Worm (Caenorhabditis elegans) whole organism, L1 larva: Measurements from ENCODE around the gene K03H9.3.

ENCODE experiments used
- C04F5.9 ChIP-seq: sonication (generic microtip); optimal IDR thresholded peaks from 2 replicates; lab custom pipeline; 2016; ENCODE audit warnings: missing genetic modification characterization, missing compliant biosample characterization
- Y116A8C.19 ChIP-seq: sonication (generic microtip); optimal IDR thresholded peaks from 2 replicates; lab custom pipeline; 2016; ENCODE audit warnings: missing compliant biosample characterization, missing genetic modification characterization, borderline replicate concordance
- aha-1 ChIP-seq: fragments of 150-350 bp; optimal IDR thresholded peaks from 2 replicates; lab custom pipeline; 2014; ENCODE audit warnings: missing biosample characterization, missing genetic modification characterization
- alr-1 ChIP-seq: fragments of 200-800 bp; sonication (Bioruptor generic); optimal IDR thresholded peaks from 2 replicates; lab custom pipeline; 2018; ENCODE audit warnings: borderline replicate concordance, mild to moderate bottlenecking, missing genetic modification characterization, missing compliant biosample characterization
- ama-1 ChIP-seq: fragments of 150-350 bp; optimal IDR thresholded peaks from 2 replicates; lab custom pipeline; 2014
- blmp-1 ChIP-seq: fragments of 150-350 bp; optimal IDR thresholded peaks from 2 replicates; lab custom pipeline; 2014; ENCODE audit warnings: missing biosample characterization, missing genetic modification characterization
- ceh-82 ChIP-seq, 3 experiments: fragments of 150-350 bp in 1 of 3; sonication (generic microtip) in 2 of 3; optimal IDR thresholded peaks; 2 replicates each; lab custom pipeline; 2014 to 2017; ENCODE audit warnings: missing biosample characterization in 3 of 3, missing genetic modification characterization in 3 of 3
- ceh-88 ChIP-seq: fragments of 200-800 bp; sonication (Bioruptor generic); IDR thresholded peaks from 2 replicates; pipeline ENCODE4 v1.3.6; 2022; ENCODE audit warnings: missing genetic modification characterization, missing compliant biosample characterization
- ces-1 ChIP-seq: fragments of 150-350 bp; optimal IDR thresholded peaks from 2 replicates; lab custom pipeline; 2014; ENCODE audit warnings: missing biosample characterization, missing genetic modification reagents, missing genetic modification characterization
- dsc-1 ChIP-seq: sonication (generic microtip); optimal IDR thresholded peaks from 2 replicates; lab custom pipeline; 2016; ENCODE audit warnings: mild to moderate bottlenecking, missing genetic modification characterization, missing compliant biosample characterization
- egl-13 ChIP-seq: sonication (generic microtip); optimal IDR thresholded peaks from 2 replicates; lab custom pipeline; 2016; ENCODE audit warnings: missing genotype, missing genetic modification reagents, missing genetic modification characterization, missing compliant biosample characterization
- fkh-10 ChIP-seq: sonication (generic microtip); optimal IDR thresholded peaks from 2 replicates; lab custom pipeline; 2017; ENCODE audit warnings: missing biosample characterization, missing genetic modification reagents, missing genetic modification characterization
- fkh-8 ChIP-seq: sonication (generic microtip); optimal IDR thresholded peaks from 2 replicates; lab custom pipeline; 2016; ENCODE audit warnings: mild to moderate bottlenecking, missing genetic modification characterization, missing compliant biosample characterization
- fos-1 ChIP-seq: fragments of 150-350 bp; optimal IDR thresholded peaks from 2 replicates; lab custom pipeline; 2014; ENCODE audit warnings: missing biosample characterization, missing genetic modification characterization
- grh-1 ChIP-seq: fragments of 200-800 bp; sonication (Bioruptor generic); IDR thresholded peaks from 2 replicates; pipeline ENCODE4 v1.3.6; 2022; ENCODE audit warnings: missing genetic modification reagents, missing genetic modification characterization, missing compliant biosample characterization
- hlh-4 ChIP-seq: sonication (generic microtip); optimal IDR thresholded peaks from 2 replicates; lab custom pipeline; 2016; ENCODE audit warnings: mild to moderate bottlenecking, missing genetic modification characterization, missing compliant biosample characterization
- hpl-2 ChIP-seq: fragments of 150-350 bp; optimal IDR thresholded peaks from 2 replicates; lab custom pipeline; 2014; ENCODE audit warnings: missing biosample characterization, missing genetic modification reagents, missing genetic modification characterization
- lin-14 ChIP-seq: fragments of 200-800 bp; sonication (Bioruptor generic); optimal IDR thresholded peaks from 2 replicates; lab custom pipeline; 2018; ENCODE audit warnings: mild to moderate bottlenecking, missing genetic modification characterization, moderate library complexity, missing compliant biosample characterization
- lin-35 ChIP-seq, 2 experiments: fragments of 150-350 bp; optimal IDR thresholded peaks; 2 replicates each; lab custom pipeline; 2014; ENCODE audit warnings: missing biosample characterization in 2 of 2, missing genetic modification characterization in 2 of 2, missing genetic modification reagents in 2 of 2
- lin-39 ChIP-seq: fragments of 150-350 bp; optimal IDR thresholded peaks from 2 replicates; lab custom pipeline; 2014; ENCODE audit warnings: missing biosample characterization, missing genetic modification reagents, missing genetic modification characterization
- lir-3 ChIP-seq: sonication (generic microtip); optimal IDR thresholded peaks from 2 replicates; lab custom pipeline; 2016; ENCODE audit warnings: mild to moderate bottlenecking, missing genetic modification characterization, moderate library complexity, missing compliant biosample characterization; ENCODE audit not compliant: poor library complexity
- lsy-2 ChIP-seq, 2 experiments: fragments of 150-350 bp; optimal IDR thresholded peaks; 2 replicates each; lab custom pipeline; 2014; ENCODE audit warnings: missing biosample characterization in 2 of 2, missing genetic modification characterization in 2 of 2
- nhr-11 ChIP-seq: fragments of 150-350 bp; optimal IDR thresholded peaks from 2 replicates; lab custom pipeline; 2014; ENCODE audit warnings: missing biosample characterization, missing genetic modification characterization
- nhr-20 ChIP-seq: sonication (generic microtip); optimal IDR thresholded peaks from 2 replicates; lab custom pipeline; 2016; ENCODE audit warnings: mild to moderate bottlenecking, missing genetic modification characterization, missing compliant biosample characterization
- nhr-237 ChIP-seq: fragments of 150-350 bp; optimal IDR thresholded peaks from 2 replicates; lab custom pipeline; 2014; ENCODE audit warnings: missing biosample characterization, missing genetic modification characterization
- nhr-47 ChIP-seq: sonication (generic microtip); optimal IDR thresholded peaks from 2 replicates; lab custom pipeline; 2016; ENCODE audit warnings: mild to moderate bottlenecking, missing genetic modification characterization, moderate library complexity, missing compliant biosample characterization
- nhr-71 ChIP-seq: sonication (generic microtip); optimal IDR thresholded peaks from 2 replicates; lab custom pipeline; 2016; ENCODE audit warnings: mild to moderate bottlenecking, missing genetic modification characterization, moderate library complexity, missing compliant biosample characterization
- nhr-76 ChIP-seq: sonication (generic microtip); optimal IDR thresholded peaks from 2 replicates; lab custom pipeline; 2017; ENCODE audit warnings: missing biosample characterization, missing genetic modification characterization
- nhr-84 ChIP-seq: sonication (generic microtip); optimal IDR thresholded peaks from 2 replicates; lab custom pipeline; 2017; ENCODE audit warnings: missing biosample characterization, missing genetic modification characterization
- nhr-85 ChIP-seq: sonication (generic microtip); peaks from one replicate; lab custom pipeline; 2016; ENCODE audit warnings: missing genetic modification characterization, inconsistent platforms, missing compliant biosample characterization
- pqm-1 ChIP-seq: sonication (generic microtip); optimal IDR thresholded peaks from 3 replicates; lab custom pipeline; 2017; ENCODE audit warnings: missing biosample characterization, missing genetic modification characterization
- snpc-4 ChIP-seq: fragments of 150-350 bp; optimal IDR thresholded peaks from 2 replicates; lab custom pipeline; 2014; ENCODE audit warnings: missing biosample characterization, missing genetic modification characterization
- snu-23 ChIP-seq: sonication (generic microtip); optimal IDR thresholded peaks from 2 replicates; lab custom pipeline; 2016; ENCODE audit warnings: missing genetic modification characterization, missing compliant biosample characterization
- tbx-2 ChIP-seq: sonication (generic microtip); optimal IDR thresholded peaks from 2 replicates; lab custom pipeline; 2016; ENCODE audit warnings: missing genetic modification characterization, missing compliant biosample characterization
- tlp-1 ChIP-seq: fragments of 150-350 bp; optimal IDR thresholded peaks from 2 replicates; lab custom pipeline; 2014; ENCODE audit warnings: missing biosample characterization, missing genetic modification characterization
- unc-130 ChIP-seq: fragments of 150-350 bp; optimal IDR thresholded peaks from 2 replicates; lab custom pipeline; 2017; ENCODE audit warnings: missing biosample characterization, missing genetic modification characterization, inconsistent platforms
- unc-30 ChIP-seq: sonication (generic microtip); optimal IDR thresholded peaks from 2 replicates; lab custom pipeline; 2017; ENCODE audit warnings: missing biosample characterization, missing genetic modification characterization
- unc-62 ChIP-seq: fragments of 150-350 bp; optimal IDR thresholded peaks from 2 replicates; lab custom pipeline; 2014; ENCODE audit warnings: missing biosample characterization, missing genetic modification reagents, missing genetic modification characterization
- xbp-1 ChIP-seq: sonication (generic microtip); optimal IDR thresholded peaks from 2 replicates; lab custom pipeline; 2016; ENCODE audit warnings: missing genetic modification characterization, missing compliant biosample characterization
- zip-4 ChIP-seq: fragments of 200-800 bp; sonication (Bioruptor generic); optimal IDR thresholded peaks from 2 replicates; lab custom pipeline; 2018; ENCODE audit warnings: mild to moderate bottlenecking, missing genetic modification characterization, moderate library complexity, missing compliant biosample characterization
- ztf-11 ChIP-seq, 2 experiments: sonication (generic microtip); optimal IDR thresholded peaks; 2 replicates each; lab custom pipeline; 2016 to 2017; ENCODE audit warnings: missing genetic modification characterization in 2 of 2, missing biosample characterization in 1 of 2, missing compliant biosample characterization in 1 of 2

Gene K03H9.3

ce11 chrII:6417999-6418398 is 4.9 kb upstream of the K03H9.3 start:
- no peak for TF ChIP-seq hpl-2 (GFP tag; lab: Kevin White, UChicago)
- no peak for TF ChIP-seq nhr-20
- no peak for TF ChIP-seq tlp-1 (tag; lab: Kevin White, UChicago)
- TF ChIP-seq lir-3 (tag; lab: Kevin White, UChicago), result no peak
- TF ChIP-seq ama-1, result no peak
- TF ChIP-seq nhr-85 (tag; lab: Kevin White, UChicago), result no peak
- TF ChIP-seq snpc-4, result no peak
- no peak for TF ChIP-seq C04F5.9 (tag; lab: Kevin White, UChicago)
- no peak for TF ChIP-seq grh-1 (GFP tag; lab: Robert Waterston, UW)
- no peak for TF ChIP-seq unc-30 (tag; lab: Kevin White, UChicago)
- TF ChIP-seq dsc-1, result no peak

ce11 chrII:6419163-6419562 is 3.7 kb upstream of the K03H9.3 start:
- TF ChIP-seq ces-1 (GFP tag; lab: Kevin White, UChicago) (no peak), tbx-2 (tag; lab: Kevin White, UChicago) (no peak), nhr-47 (tag; lab: Kevin White, UChicago) (no peak), aha-1 (tag; lab: Kevin White, UChicago) (no peak)

DNA sequence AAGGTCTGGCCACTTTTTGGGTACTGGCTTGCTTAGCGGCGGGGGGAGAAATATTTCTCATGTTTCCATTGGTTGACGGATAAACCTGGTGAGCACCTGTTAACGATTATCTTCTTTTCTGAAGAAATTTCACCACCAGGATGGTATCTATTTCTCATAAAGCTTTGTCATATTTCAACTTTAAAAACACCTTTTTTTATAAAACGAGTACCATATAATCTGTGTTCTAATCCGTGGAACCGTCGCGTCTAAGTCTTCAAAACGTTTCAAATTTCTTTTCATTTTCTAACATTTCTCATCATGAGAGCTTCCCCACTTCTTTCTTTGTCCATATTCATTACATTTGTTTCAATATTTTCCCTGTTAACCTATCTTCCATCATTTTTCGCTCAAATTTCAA is 3.1 kb downstream of the K03H9.3 start, which contains the start of gene col-75:
col-75 (plus strand) TSS at position 301 of the 400 bp plus-strand sequence.
- TF ChIP-seq ces-1 (GFP tag; lab: Kevin White, UChicago), result no peak

ce11 chrII:6436845-6437244 is 13.9 kb downstream of the K03H9.3 start:
- TF ChIP-seq nhr-237 (no peak), ztf-11 (tag; optimal IDR thresholded peaks at IDR 0.05; lab: Kevin White, UChicago) (peak in 1 of 2 experiments; percentile 0)

ce11 chrII:6441128-6441527 is 18.2 kb downstream of the K03H9.3 start, which contains the start of gene cutl-16:
TSS of gene cutl-16 (plus strand) at chrII:6441428.
- TF ChIP-seq nhr-71 (tag; lab: Kevin White, UChicago) (no peak), hlh-4 (tag; lab: Kevin White, UChicago) (no peak), blmp-1 (tag; lab: Kevin White, UChicago) (no peak), xbp-1 (tag; lab: Kevin White, UChicago) (no peak), snu-23 (no peak), lin-35 (GFP tag; optimal IDR thresholded peaks at IDR 0.05; lab: Kevin White, UChicago) (no peak), zip-4 (GFP tag; lab: Kevin White, UChicago) (no peak), egl-13 (tag; lab: Kevin White, UChicago) (no peak), lsy-2 (tag; optimal IDR thresholded peaks at IDR 0.05; lab: Kevin White, UChicago) (no peak), lir-3 (tag; lab: Kevin White, UChicago) (no peak), ceh-82 (tag; optimal IDR thresholded peaks at IDR 0.05; lab: Kevin White, UChicago) (no peak), lin-14 (GFP tag; lab: Kevin White, UChicago) (no peak), nhr-11 (no peak)
- TF ChIP-seq, all 84 proteins: peak for 0

ce11 chrII:6443710-6444109 is 20.8 kb downstream of the K03H9.3 start, which contains the start of gene K06A1.2:
TSS of gene K06A1.2 (plus strand) at chrII:6444010.
- no peak for TF ChIP-seq nhr-76
- no peak for TF ChIP-seq fos-1 (tag; lab: Kevin White, UChicago)
- no peak for TF ChIP-seq unc-30 (tag; lab: Kevin White, UChicago)
- TF ChIP-seq pqm-1 (tag; lab: Kevin White, UChicago), result no peak
- TF ChIP-seq nhr-237, result no peak
- no peak for TF ChIP-seq ceh-88 (GFP tag; lab: Robert Waterston, UW)
- no peak for TF ChIP-seq ztf-11 (tag; optimal IDR thresholded peaks at IDR 0.05; lab: Kevin White, UChicago)
- no peak for TF ChIP-seq nhr-84 (tag; lab: Kevin White, UChicago)
- TF ChIP-seq ama-1, result no peak
- no peak for TF ChIP-seq snu-23
- no peak for TF ChIP-seq fkh-8 (tag; lab: Kevin White, UChicago)
- no peak for TF ChIP-seq lin-39 (tag; lab: Kevin White, UChicago)
- no peak for TF ChIP-seq alr-1 (tag; lab: Kevin White, UChicago)
- no peak for TF ChIP-seq fkh-10 (GFP tag; lab: Kevin White, UChicago)
- no peak for TF ChIP-seq Y116A8C.19 (tag; lab: Kevin White, UChicago)
- TF ChIP-seq unc-62 (GFP tag; lab: Kevin White, UChicago), result no peak
- no peak for TF ChIP-seq unc-130 (tag; lab: Kevin White, UChicago)
- no peak for TF ChIP-seq lsy-2 (tag; optimal IDR thresholded peaks at IDR 0.05; lab: Kevin White, UChicago)
- no peak for TF ChIP-seq aha-1 (tag; lab: Kevin White, UChicago)
